Worm (Caenorhabditis elegans): ENCODE measurements around the gene srsx-33.

Gene srsx-33

ce11 chrV:11252429-11252828, at the start of gene srsx-33:
TSS of gene srsx-33 (minus strand) at chrV:11252529.
- no peak for TF ChIP-seq unc-62 (GFP tag; optimal IDR thresholded peaks at IDR 0.05)
- no peak for TF ChIP-seq nhr-11 (tag; optimal IDR thresholded peaks at IDR 0.05)
- no peak for TF ChIP-seq pqm-1 (tag; optimal IDR thresholded peaks at IDR 0.05)
- no peak for TF ChIP-seq nhr-25 (tag; optimal IDR thresholded peaks at IDR 0.05)
- TF ChIP-seq eor-1 (tag; optimal IDR thresholded peaks at IDR 0.05), result no peak
- TF ChIP-seq fkh-10 (GFP tag; optimal IDR thresholded peaks at IDR 0.05), result no peak
- no peak for TF ChIP-seq nhr-67 (tag; optimal IDR thresholded peaks at IDR 0.05)
- TF ChIP-seq jun-1 (tag; optimal IDR thresholded peaks at IDR 0.05), result no peak
- TF ChIP-seq elt-1 (tag; optimal IDR thresholded peaks at IDR 0.05), result no peak
- TF ChIP-seq egl-27 (tag; optimal IDR thresholded peaks at IDR 0.05), result no peak
- TF ChIP-seq fkh-2 (tag; optimal IDR thresholded peaks at IDR 0.05), result no peak
- no peak for TF ChIP-seq nhr-28 (tag; optimal IDR thresholded peaks at IDR 0.05)
- no peak for TF ChIP-seq lin-15B (tag; optimal IDR thresholded peaks at IDR 0.05)
- TF ChIP-seq daf-12 (tag; optimal IDR thresholded peaks at IDR 0.05), result no peak

ce11 chrV:11300539-11300938, 48.2 kb upstream of the srsx-33 start, which contains the start of gene srh-47:
TSS of gene srh-47 (minus strand) at chrV:11300639.
- no peak for TF ChIP-seq fos-1 (tag; optimal IDR thresholded peaks at IDR 0.05)
- TF ChIP-seq nhr-76 (tag; optimal IDR thresholded peaks at IDR 0.05), result no peak
- no peak for TF ChIP-seq nhr-12 (tag; optimal IDR thresholded peaks at IDR 0.05)
- no peak for TF ChIP-seq ama-1 (optimal IDR thresholded peaks at IDR 0.05)
- TF ChIP-seq zag-1 (tag; optimal IDR thresholded peaks at IDR 0.05), result no peak
- no peak for TF ChIP-seq nhr-11 (tag; optimal IDR thresholded peaks at IDR 0.05)
- TF ChIP-seq aly-2 (tag; optimal IDR thresholded peaks at IDR 0.05), result no peak
- TF ChIP-seq skn-1 (tag; optimal IDR thresholded peaks at IDR 0.05), result no peak
- no peak for TF ChIP-seq lsy-12 (tag; optimal IDR thresholded peaks at IDR 0.05)
- no peak for TF ChIP-seq nhr-23 (tag; optimal IDR thresholded peaks at IDR 0.05)
- TF ChIP-seq nhr-237 (tag; optimal IDR thresholded peaks at IDR 0.05), result no peak
- TF ChIP-seq ceh-28 (tag; optimal IDR thresholded peaks at IDR 0.05), result no peak
- no peak for TF ChIP-seq pha-4 (tag; optimal IDR thresholded peaks at IDR 0.05)
- no peak for TF ChIP-seq jun-1 (tag; optimal IDR thresholded peaks at IDR 0.05)
- TF ChIP-seq eor-1 (tag; optimal IDR thresholded peaks at IDR 0.05), result no peak
- TF ChIP-seq sea-2 (GFP tag; optimal IDR thresholded peaks at IDR 0.05), result no peak
- no peak for TF ChIP-seq ceh-9 (tag; optimal IDR thresholded peaks at IDR 0.05)
- TF ChIP-seq egl-5 (tag; optimal IDR thresholded peaks at IDR 0.05), result no peak

- TF ChIP-seq hmg-11 (tag; optimal IDR thresholded peaks at IDR 0.05) (no peak), nhr-28 (tag; optimal IDR thresholded peaks at IDR 0.05) (no peak), nhr-67 (tag; optimal IDR thresholded peaks at IDR 0.05) (no peak), zag-1 (tag; optimal IDR thresholded peaks at IDR 0.05) (no peak), nhr-237 (tag; optimal IDR thresholded peaks at IDR 0.05) (no peak), ZK546.5 (tag; optimal IDR thresholded peaks at IDR 0.05) (no peak), ztf-11 (tag; optimal IDR thresholded peaks at IDR 0.05) (no peak), nhr-23 (tag; optimal IDR thresholded peaks at IDR 0.05) (no peak), pqm-1 (tag; optimal IDR thresholded peaks at IDR 0.05) (no peak), ceh-28 (tag; optimal IDR thresholded peaks at IDR 0.05) (no peak), elt-1 (tag; optimal IDR thresholded peaks at IDR 0.05) (no peak), sea-2 (GFP tag; optimal IDR thresholded peaks at IDR 0.05) (no peak), mml-1 (tag; optimal IDR thresholded peaks at IDR 0.05) (no peak), nhr-43 (tag; optimal IDR thresholded peaks at IDR 0.05; ENCODE audit: poor library complexity, severe bottlenecking) (no peak), fkh-2 (tag; optimal IDR thresholded peaks at IDR 0.05) (no peak)
Observed at ce11 chrV:11299406-11299805, 47.1 kb upstream of the srsx-33 start.

- TF ChIP-seq nhr-23 (tag; optimal IDR thresholded peaks at IDR 0.05) (no peak), nhr-25 (tag; optimal IDR thresholded peaks at IDR 0.05) (no peak), eor-1 (tag; optimal IDR thresholded peaks at IDR 0.05) (no peak), unc-62 (GFP tag; optimal IDR thresholded peaks at IDR 0.05) (no peak), jun-1 (tag; optimal IDR thresholded peaks at IDR 0.05) (no peak), ZK546.5 (tag; optimal IDR thresholded peaks at IDR 0.05) (no peak), mdl-1 (tag; optimal IDR thresholded peaks at IDR 0.05) (no peak), lin-39 (tag; optimal IDR thresholded peaks at IDR 0.05) (no peak), elt-1 (tag; optimal IDR thresholded peaks at IDR 0.05) (no peak), ceh-16 (tag; optimal IDR thresholded peaks at IDR 0.05) (no peak), ztf-4 (tag; optimal IDR thresholded peaks at IDR 0.05) (no peak), fkh-10 (GFP tag; optimal IDR thresholded peaks at IDR 0.05) (no peak), ceh-9 (tag; optimal IDR thresholded peaks at IDR 0.05) (no peak), ceh-82 (tag; optimal IDR thresholded peaks at IDR 0.05) (no peak), nhr-12 (tag; optimal IDR thresholded peaks at IDR 0.05) (no peak), skn-1 (tag; optimal IDR thresholded peaks at IDR 0.05) (no peak), nhr-43 (tag; optimal IDR thresholded peaks at IDR 0.05; ENCODE audit: poor library complexity, severe bottlenecking) (no peak)
Observed at ce11 chrV:11298632-11299031, 46.3 kb upstream of the srsx-33 start, which contains the start of gene T03F7.5. TSS of gene T03F7.5 (minus strand) at chrV:11298732.

Data from whole organism, L3 larva.